Fruit fly (Drosophila melanogaster): Measurements from ENCODE around the gene Lamtor4.
A peak's percentile ranks its signal among the peaks of the same experiment; 100 is the strongest.

Lamtor4 gene

dm6 chr3L:3927462-3927861 is 30.8 kb downstream of the Lamtor4 start:
- TF ChIP-seq Hr4 (GFP tag; optimal IDR thresholded peaks at IDR 0.05) (no peak), CG32006 (GFP tag; optimal IDR thresholded peaks at IDR 0.05) (no peak), dac (GFP tag; optimal IDR thresholded peaks at IDR 0.05) (no peak), Lpt (GFP tag; optimal IDR thresholded peaks at IDR 0.05) (no peak), Gug (GFP tag; IDR thresholded peaks at IDR 0.05) (no peak), CG11762 (GFP tag; optimal IDR thresholded peaks at IDR 0.05; ENCODE audit: insufficient read depth) (no peak), Hr39 (GFP tag; optimal IDR thresholded peaks at IDR 0.05) (no peak), CG34406 (GFP tag; optimal IDR thresholded peaks at IDR 0.05) (no peak), Smox (GFP tag; optimal IDR thresholded peaks at IDR 0.05) (no peak), CG6854 (GFP tag; optimal IDR thresholded peaks at IDR 0.05) (no peak), achi (GFP tag; optimal IDR thresholded peaks at IDR 0.05) (no peak), CG6792 (GFP tag; optimal IDR thresholded peaks at IDR 0.05) (no peak), vri (GFP tag; optimal IDR thresholded peaks at IDR 0.05) (no peak), CG31627 (GFP tag; optimal IDR thresholded peaks at IDR 0.05) (no peak), CG8632 (GFP tag; optimal IDR thresholded peaks at IDR 0.05) (no peak), ss (GFP tag; optimal IDR thresholded peaks at IDR 0.05) (no peak)

dm6 chr3L:3928205-3928942 is 31.7 kb downstream of the Lamtor4 start:
- TF ChIP-seq Hr38 (GFP tag; optimal IDR thresholded peaks at IDR 0.05) (no peak), Blimp-1 (GFP tag; optimal IDR thresholded peaks at IDR 0.05) (peak; percentile 63), Eip75B (GFP tag; optimal IDR thresholded peaks at IDR 0.05) (peak; percentile 74), Hr39 (GFP tag; optimal IDR thresholded peaks at IDR 0.05) (peak; percentile 95), Lpt (GFP tag; optimal IDR thresholded peaks at IDR 0.05) (peak; percentile 53), acj6 (GFP tag; optimal IDR thresholded peaks at IDR 0.05) (peak; percentile 87), Met (GFP tag; optimal IDR thresholded peaks at IDR 0.05) (peak; percentile 93), CG11294 (GFP tag; IDR thresholded peaks at IDR 0.05) (peak; percentile 37; the same call in 1 of the 2 replicates), CG6792 (GFP tag; optimal IDR thresholded peaks at IDR 0.05) (peak; percentile 85), fd59A (GFP tag; optimal IDR thresholded peaks at IDR 0.05) (peak; percentile 73), ss (GFP tag; optimal IDR thresholded peaks at IDR 0.05) (peak in 1 of 2 experiments; percentile 35), CG15336 (GFP tag; IDR thresholded peaks at IDR 0.05) (peak; percentile 78), net (GFP tag; optimal IDR thresholded peaks at IDR 0.05) (peak; percentile 80), CG31627 (GFP tag; optimal IDR thresholded peaks at IDR 0.05) (peak; percentile 95), topi (GFP tag; optimal IDR thresholded peaks at IDR 0.05) (peak; percentile 86), CG32006 (GFP tag; optimal IDR thresholded peaks at IDR 0.05) (peak; percentile 75), CG7368 (GFP tag; optimal IDR thresholded peaks at IDR 0.05) (peak; percentile 73), CG6276 (GFP tag; optimal IDR thresholded peaks at IDR 0.05) (peak; percentile 53), CG3032 (tag; optimal IDR thresholded peaks at IDR 0.05) (no peak), salr (GFP tag; optimal IDR thresholded peaks at IDR 0.05) (peak; percentile 51 to 62), CG16779 (tag; optimal IDR thresholded peaks at IDR 0.05) (peak; percentile 16), CG3919 (GFP tag; optimal IDR thresholded peaks at IDR 0.05) (peak; percentile 80), lz (GFP tag; optimal IDR thresholded peaks at IDR 0.05) (peak; percentile 85), CG8632 (GFP tag; optimal IDR thresholded peaks at IDR 0.05) (peak; percentile 84), Ets96B (tag; optimal IDR thresholded peaks at IDR 0.05) (peak; percentile 55), CG9139 (GFP tag; optimal IDR thresholded peaks at IDR 0.05) (no peak), fkh (GFP tag; optimal IDR thresholded peaks at IDR 0.05) (peak; percentile 55), eg (GFP tag; IDR thresholded peaks at IDR 0.05) (peak; percentile 80), dsx (GFP tag; optimal IDR thresholded peaks at IDR 0.05; ENCODE audit: poor library complexity, severe bottlenecking) (peak; percentile 60), Sox102F (GFP tag; optimal IDR thresholded peaks at IDR 0.05) (peak; percentile 91), CG6163 (GFP tag; IDR thresholded peaks at IDR 0.05) (peak; percentile 90), esn (GFP tag; optimal IDR thresholded peaks at IDR 0.05) (peak; percentile 92), CG11902 (GFP tag; optimal IDR thresholded peaks at IDR 0.05) (peak; percentile 83), achi (GFP tag; optimal IDR thresholded peaks at IDR 0.05) (peak; percentile 84), Sox15 (GFP tag; optimal IDR thresholded peaks at IDR 0.05) (peak; percentile 86), spab (GFP tag; optimal IDR thresholded peaks at IDR 0.05) (peak; percentile 27), Sox14 (GFP tag; optimal IDR thresholded peaks at IDR 0.05) (peak; percentile 90), Eip93F (GFP tag; optimal IDR thresholded peaks at IDR 0.05) (peak; percentile 69), Smox (GFP tag; optimal IDR thresholded peaks at IDR 0.05) (peak; percentile 90), cyc (GFP tag; optimal IDR thresholded peaks at IDR 0.05) (peak; percentile 89)
